Fruit fly (Drosophila melanogaster) S2 (cell line): ENCODE results near the gene CG17544.

ENCODE experiments used
- CG8478 ChIP-seq: fragments of >200 bp; optimal IDR thresholded peaks from 2 replicates; lab custom pipeline; 2018
- CTCF ChIP-seq, 2 experiments: fragments of >200 bp; optimal IDR thresholded peaks; 2 replicates each; lab custom pipeline; 2018

dm6 chr2L:19341074-19341806 lies 57.1 kb downstream of the CG17544 start:
- no peak for TF ChIP-seq CG8478
- TF ChIP-seq CTCF (optimal IDR thresholded peaks at IDR 0.05; lab: Kevin White, UChicago): no peak
